Worm (Caenorhabditis elegans): ENCODE data around the gene F32B6.4.
A peak's percentile ranks its signal among the peaks of the same experiment; 100 is the strongest.

F32B6.4 gene

DNA sequence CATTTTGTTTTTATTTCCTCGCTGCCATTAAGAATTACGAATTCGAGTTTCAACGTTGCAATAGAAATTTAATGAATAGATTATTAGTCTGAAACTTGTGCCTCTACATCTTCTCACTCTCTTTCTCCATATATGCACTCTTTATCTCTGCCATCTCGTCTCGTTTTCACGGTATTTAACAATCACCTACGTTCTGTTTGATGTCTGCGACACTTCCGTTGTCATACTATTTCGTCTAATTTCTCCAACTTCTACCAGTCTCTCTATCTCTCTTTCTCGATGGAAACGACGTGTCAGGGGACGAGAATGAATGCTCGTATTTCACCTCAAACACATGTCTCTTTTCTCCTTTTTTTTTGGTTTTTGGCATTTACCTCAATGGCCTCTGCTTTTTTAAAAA, 18.0 kb downstream of the F32B6.4 start (continued):
- TF ChIP-seq F13H6.1 (tag; optimal IDR thresholded peaks at IDR 0.05) = no peak
- no peak for TF ChIP-seq ztf-16 (tag; optimal IDR thresholded peaks at IDR 0.05)
- TF ChIP-seq gmeb-2 (tag; optimal IDR thresholded peaks at IDR 0.05) = no peak
- no peak for TF ChIP-seq fax-1 (tag; optimal IDR thresholded peaks at IDR 0.05)
- TF ChIP-seq ceh-14 (tag; optimal IDR thresholded peaks at IDR 0.05) = no peak
- no peak for TF ChIP-seq tbx-7 (tag; optimal IDR thresholded peaks at IDR 0.05)
- peak; percentile 9 for TF ChIP-seq unc-55 (GFP tag; optimal IDR thresholded peaks at IDR 0.05)
- TF ChIP-seq unc-3 (GFP tag; conservative IDR thresholded peaks at IDR 0.05) = no peak
- no peak for TF ChIP-seq unc-3 (tag; optimal IDR thresholded peaks at IDR 0.05)
- no peak for TF ChIP-seq K02D7.2 (tag; optimal IDR thresholded peaks at IDR 0.05)
- no peak for TF ChIP-seq unc-42 (tag; optimal IDR thresholded peaks at IDR 0.05)
- TF ChIP-seq lim-6 (tag; optimal IDR thresholded peaks at IDR 0.05) = no peak
- TF ChIP-seq ttx-3 (tag; optimal IDR thresholded peaks at IDR 0.05) = no peak
- no peak for TF ChIP-seq nhr-232 (tag; optimal IDR thresholded peaks at IDR 0.05)
- peak; percentile 28 for TF ChIP-seq nfya-1 (tag; optimal IDR thresholded peaks at IDR 0.05)
- no peak for TF ChIP-seq hlh-6 (tag; optimal IDR thresholded peaks at IDR 0.05)
- no peak for TF ChIP-seq tbx-2 (tag; optimal IDR thresholded peaks at IDR 0.05)
- no peak for TF ChIP-seq ceh-9 (tag; optimal IDR thresholded peaks at IDR 0.05)
- TF ChIP-seq K09A11.1 (tag; optimal IDR thresholded peaks at IDR 0.05; ENCODE audit: insufficient read depth) = no peak
- no peak for TF ChIP-seq rnt-1 (tag; optimal IDR thresholded peaks at IDR 0.05)
- TF ChIP-seq ref-2 (tag; optimal IDR thresholded peaks at IDR 0.05) = no peak
- no peak for TF ChIP-seq ama-1 (optimal IDR thresholded peaks at IDR 0.05)

DNA sequence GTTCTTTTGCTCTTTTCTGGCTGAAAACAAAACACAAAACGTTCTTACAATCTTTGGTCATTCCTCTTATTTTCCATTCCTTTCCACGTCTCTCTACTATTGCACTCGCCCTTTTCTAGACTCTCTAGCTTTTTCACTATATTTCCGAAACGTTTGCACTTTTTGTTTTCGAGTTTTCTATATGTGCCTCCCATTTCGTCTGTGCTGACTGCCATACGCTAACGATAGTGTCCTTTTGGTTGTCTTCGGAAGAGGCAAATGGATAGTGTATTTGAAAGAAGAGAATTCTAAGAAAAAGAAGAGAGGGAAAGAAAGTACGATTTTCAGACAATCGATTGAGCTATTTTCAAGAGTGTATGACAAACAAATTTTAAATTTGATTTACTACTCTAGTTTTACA, 19.1 kb downstream of the F32B6.4 start:
- TF ChIP-seq madf-2 (tag; optimal IDR thresholded peaks at IDR 0.05) (no peak), unc-3 (GFP tag; conservative IDR thresholded peaks at IDR 0.05) (no peak), unc-3 (tag; optimal IDR thresholded peaks at IDR 0.05) (no peak), nfya-1 (tag; optimal IDR thresholded peaks at IDR 0.05) (no peak), pros-1 (tag; optimal IDR thresholded peaks at IDR 0.05) (no peak), syd-9 (tag; optimal IDR thresholded peaks at IDR 0.05) (no peak), rnt-1 (tag; optimal IDR thresholded peaks at IDR 0.05) (no peak), ceh-22 (tag; optimal IDR thresholded peaks at IDR 0.05) (no peak), eyg-1 (tag; optimal IDR thresholded peaks at IDR 0.05) (no peak), unc-42 (tag; optimal IDR thresholded peaks at IDR 0.05) (no peak), hlh-8 (tag; optimal IDR thresholded peaks at IDR 0.05) (no peak)

DNA sequence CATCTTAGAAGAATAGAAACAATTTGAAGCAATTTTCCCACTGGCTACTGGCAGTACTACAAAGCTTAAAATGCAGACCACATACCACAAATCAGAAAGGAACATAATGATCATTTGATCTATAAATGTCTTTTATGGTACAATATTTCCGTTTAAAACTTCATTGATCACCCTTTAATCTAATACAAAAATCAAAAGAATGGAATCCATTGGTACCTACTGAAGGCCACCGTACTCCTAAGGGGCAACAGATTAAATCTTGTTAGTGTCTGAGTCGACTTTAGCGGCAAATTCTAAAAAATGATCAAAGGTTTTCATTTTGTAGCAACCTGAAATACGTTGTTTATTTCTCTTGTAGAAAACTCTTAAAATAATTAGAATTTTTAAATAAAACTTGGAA, 19.6 kb downstream of the F32B6.4 start:
- no peak for TF ChIP-seq pqm-1 (tag; optimal IDR thresholded peaks at IDR 0.05)
- TF ChIP-seq fkh-6 (tag; optimal IDR thresholded peaks at IDR 0.05) = no peak
- no peak for TF ChIP-seq ama-1 (optimal IDR thresholded peaks at IDR 0.05)
- no peak for TF ChIP-seq npax-4 (tag; optimal IDR thresholded peaks at IDR 0.05)
- TF ChIP-seq unc-3 (GFP tag; conservative IDR thresholded peaks at IDR 0.05) = no peak
- TF ChIP-seq unc-3 (tag; optimal IDR thresholded peaks at IDR 0.05) = no peak
- no peak for TF ChIP-seq nhr-11 (tag; optimal IDR thresholded peaks at IDR 0.05)
- no peak for TF ChIP-seq ceh-9 (tag; optimal IDR thresholded peaks at IDR 0.05)
- TF ChIP-seq nfya-1 (tag; optimal IDR thresholded peaks at IDR 0.05) = no peak
- TF ChIP-seq ceh-2 (tag; optimal IDR thresholded peaks at IDR 0.05) = no peak
- TF ChIP-seq ztf-16 (tag; optimal IDR thresholded peaks at IDR 0.05) = no peak
- TF ChIP-seq rnt-1 (tag; optimal IDR thresholded peaks at IDR 0.05) = no peak
- TF ChIP-seq ceh-45 (GFP tag; IDR thresholded peaks at IDR 0.05) = no peak
- no peak for TF ChIP-seq unc-86 (tag; optimal IDR thresholded peaks at IDR 0.05)

DNA sequence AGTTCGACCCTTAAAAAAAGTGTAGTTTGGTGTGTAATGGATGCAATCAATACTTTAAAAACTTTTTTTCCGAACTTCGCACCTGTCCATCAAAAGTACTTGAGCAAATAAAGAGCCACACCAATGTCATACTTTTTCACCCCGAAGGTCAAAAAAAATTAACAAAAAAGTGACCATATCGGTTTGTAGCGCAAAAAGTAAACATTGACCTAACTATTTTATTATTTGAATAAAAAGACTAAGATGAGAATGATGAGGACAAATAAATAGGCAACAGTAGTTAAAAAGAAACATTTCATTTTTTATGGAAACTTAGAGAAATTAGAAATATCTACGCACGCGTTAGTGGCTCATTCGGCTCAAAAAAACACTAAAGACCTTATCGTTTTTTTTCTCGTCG, 22.5 kb downstream of the F32B6.4 start:
- no peak for TF ChIP-seq pax-1 (tag; optimal IDR thresholded peaks at IDR 0.05)
- TF ChIP-seq ceh-19 (GFP tag; optimal IDR thresholded peaks at IDR 0.05) = no peak
- TF ChIP-seq ama-1 (optimal IDR thresholded peaks at IDR 0.05) = no peak
- no peak for TF ChIP-seq tbx-2 (tag; optimal IDR thresholded peaks at IDR 0.05)
- TF ChIP-seq ttx-3 (tag; optimal IDR thresholded peaks at IDR 0.05) = no peak
- no peak for TF ChIP-seq Y22D7AL.16 (tag; optimal IDR thresholded peaks at IDR 0.05)
- TF ChIP-seq ceh-30 (tag; optimal IDR thresholded peaks at IDR 0.05) = no peak
